Fruit fly (Drosophila melanogaster) whole organism, prepupa: ENCODE measurements around the gene CG13367.

Source experiments
- Blimp-1 ChIP-seq: fragments of 200-800 bp; sonication (Bioruptor generic); optimal IDR thresholded peaks from 3 replicates; lab custom pipeline; 2017; ENCODE audit warnings: missing biosample characterization, missing genetic modification characterization, mild to moderate bottlenecking, moderate library complexity, missing genetic modification reagents
- CG10631 ChIP-seq: fragments of 200-800 bp; sonication (Bioruptor generic); optimal IDR thresholded peaks from 2 replicates; lab custom pipeline; 2016; ENCODE audit warnings: missing biosample characterization, missing genetic modification characterization
- CG10669 ChIP-seq: fragments of 200-800 bp; sonication (Bioruptor generic); optimal IDR thresholded peaks from 3 replicates; lab custom pipeline; 2018; ENCODE audit warnings: missing biosample characterization, mild to moderate bottlenecking, missing genetic modification characterization, moderate library complexity
- CG11294 ChIP-seq: fragments of 200-800 bp; sonication (Bioruptor generic); IDR thresholded peaks from 2 replicates; pipeline ENCODE4 v1.3.6; 2022; ENCODE audit warnings: missing biosample characterization, missing genetic modification characterization
- CG11762 ChIP-seq: fragments of 200-800 bp; sonication (Bioruptor generic); optimal IDR thresholded peaks from 3 replicates; lab custom pipeline; 2016; ENCODE audit warnings: missing biosample characterization, missing genetic modification characterization; ENCODE audit not compliant: insufficient read depth
- CG15336 ChIP-seq: fragments of 200-800 bp; sonication (Bioruptor generic); IDR thresholded peaks from 2 replicates; pipeline ENCODE4 v1.3.6; 2022; ENCODE audit warnings: missing biosample characterization, missing genetic modification characterization
- CG16779 ChIP-seq: fragments of 200-800 bp; sonication (Bioruptor generic); optimal IDR thresholded peaks from 3 replicates; lab custom pipeline; 2017; ENCODE audit warnings: missing biosample characterization, mild to moderate bottlenecking, missing genetic modification characterization
- CG3032 ChIP-seq: fragments of 200-800 bp; optimal IDR thresholded peaks from 2 replicates; lab custom pipeline; 2019; ENCODE audit warnings: missing biosample characterization, mild to moderate bottlenecking, missing genetic modification characterization, moderate library complexity
- CG32006 ChIP-seq: fragments of 200-800 bp; sonication (Bioruptor generic); optimal IDR thresholded peaks from 3 replicates; lab custom pipeline; 2017; ENCODE audit warnings: missing biosample characterization, mild to moderate bottlenecking, missing genetic modification characterization
- CG6163 ChIP-seq: fragments of 200-800 bp; sonication (Bioruptor generic); IDR thresholded peaks from 3 replicates; pipeline ENCODE4 v1.3.6; 2022; ENCODE audit warnings: missing biosample characterization, missing genetic modification characterization
- CG6276 ChIP-seq: fragments of 200-800 bp; sonication (Bioruptor generic); optimal IDR thresholded peaks from 2 replicates; lab custom pipeline; 2017; ENCODE audit warnings: missing biosample characterization, mild to moderate bottlenecking, missing genetic modification characterization
- CG6808 ChIP-seq: fragments of 200-800 bp; sonication (Bioruptor generic); optimal IDR thresholded peaks from 3 replicates; lab custom pipeline; 2017; ENCODE audit warnings: missing biosample characterization, missing genetic modification characterization, mild to moderate bottlenecking, moderate library complexity, missing genetic modification reagents
- CG7368 ChIP-seq: fragments of 200-800 bp; sonication (Bioruptor generic); optimal IDR thresholded peaks from 3 replicates; lab custom pipeline; 2016; ENCODE audit warnings: missing biosample characterization, missing genetic modification characterization
- CG8119 ChIP-seq: fragments of 200-800 bp; sonication (Bioruptor generic); IDR thresholded peaks from 3 replicates; pipeline ENCODE4 v1.3.6; 2022; ENCODE audit warnings: missing biosample characterization, missing genetic modification characterization
- CG8319 ChIP-seq: fragments of 200-800 bp; sonication (Bioruptor generic); optimal IDR thresholded peaks from 3 replicates; lab custom pipeline; 2016; ENCODE audit warnings: missing biosample characterization, missing genetic modification characterization
- CG8632 ChIP-seq: fragments of 200-800 bp; sonication (Bioruptor generic); optimal IDR thresholded peaks from 3 replicates; lab custom pipeline; 2016; ENCODE audit warnings: missing biosample characterization, missing genetic modification characterization
- Eip75B ChIP-seq: fragments of 200-800 bp; sonication (Bioruptor generic); optimal IDR thresholded peaks from 3 replicates; lab custom pipeline; 2016; ENCODE audit warnings: missing biosample characterization, missing genetic modification characterization
- Eip78C ChIP-seq: fragments of 200-800 bp; sonication (Bioruptor generic); peaks from one replicate; lab custom pipeline; 2016; ENCODE audit warnings: missing biosample characterization, missing genetic modification characterization
- Gug ChIP-seq: fragments of 200-800 bp; sonication (Bioruptor generic); IDR thresholded peaks from 2 replicates; pipeline ENCODE4 v1.3.6; 2022; ENCODE audit warnings: missing biosample characterization, missing genetic modification characterization
- Hr38 ChIP-seq: sonication (Bioruptor generic); optimal IDR thresholded peaks from 2 replicates; lab custom pipeline; 2016; ENCODE audit warnings: missing biosample characterization, missing genetic modification characterization
- Hr39 ChIP-seq: fragments of 200-800 bp; sonication (Bioruptor generic); optimal IDR thresholded peaks from 2 replicates; lab custom pipeline; 2016; ENCODE audit warnings: missing biosample characterization, missing genetic modification characterization
- Hr4 ChIP-seq: fragments of 200-800 bp; sonication (Bioruptor generic); optimal IDR thresholded peaks from 3 replicates; lab custom pipeline; 2016; ENCODE audit warnings: missing biosample characterization, missing genetic modification characterization
- Lpt ChIP-seq: fragments of 200-800 bp; sonication (Bioruptor generic); optimal IDR thresholded peaks from 3 replicates; lab custom pipeline; 2016; ENCODE audit warnings: missing biosample characterization, missing genetic modification characterization
- Met ChIP-seq: fragments of 200-800 bp; sonication (Bioruptor generic); optimal IDR thresholded peaks from 3 replicates; lab custom pipeline; 2016; ENCODE audit warnings: missing biosample characterization, missing genetic modification characterization
- Sox14 ChIP-seq: fragments of 200-800 bp; sonication (Bioruptor generic); optimal IDR thresholded peaks from 3 replicates; lab custom pipeline; 2016; ENCODE audit warnings: missing biosample characterization, missing genetic modification characterization
- Sox15 ChIP-seq: fragments of 200-800 bp; sonication (Bioruptor generic); optimal IDR thresholded peaks from 3 replicates; lab custom pipeline; 2016; ENCODE audit warnings: missing biosample characterization, missing genetic modification characterization
- achi ChIP-seq: fragments of 200-800 bp; sonication (Bioruptor generic); optimal IDR thresholded peaks from 3 replicates; lab custom pipeline; 2016; ENCODE audit warnings: missing biosample characterization, missing genetic modification characterization
- acj6 ChIP-seq: fragments of 200-800 bp; sonication (Bioruptor generic); optimal IDR thresholded peaks from 3 replicates; lab custom pipeline; 2016; ENCODE audit warnings: missing biosample characterization, missing genetic modification characterization
- cyc ChIP-seq: fragments of 200-800 bp; sonication (Bioruptor generic); optimal IDR thresholded peaks from 3 replicates; lab custom pipeline; 2016; ENCODE audit warnings: missing biosample characterization, missing genetic modification characterization
- dac ChIP-seq: fragments of 200-800 bp; sonication (Bioruptor generic); optimal IDR thresholded peaks from 2 replicates; lab custom pipeline; 2017; ENCODE audit warnings: missing biosample characterization, mild to moderate bottlenecking, missing genetic modification characterization
- eg ChIP-seq: fragments of 200-800 bp; sonication (Bioruptor generic); IDR thresholded peaks from 3 replicates; pipeline ENCODE4 v1.3.6; 2022; ENCODE audit warnings: missing biosample characterization, missing genetic modification characterization
- esn ChIP-seq: fragments of 200-800 bp; sonication (Bioruptor generic); optimal IDR thresholded peaks from 2 replicates; lab custom pipeline; 2016; ENCODE audit warnings: missing biosample characterization, mild to moderate bottlenecking, missing genetic modification characterization, moderate library complexity
- fd85E ChIP-seq: fragments of 200-800 bp; sonication (Bioruptor generic); optimal IDR thresholded peaks from 3 replicates; lab custom pipeline; 2016; ENCODE audit warnings: missing biosample characterization, missing genetic modification characterization
- lz ChIP-seq: fragments of 200-800 bp; sonication (Bioruptor generic); optimal IDR thresholded peaks from 3 replicates; lab custom pipeline; 2016; ENCODE audit warnings: missing biosample characterization, missing genetic modification characterization
- net ChIP-seq: fragments of 200-800 bp; sonication (Bioruptor generic); optimal IDR thresholded peaks from 3 replicates; lab custom pipeline; 2016; ENCODE audit warnings: missing biosample characterization, missing genetic modification characterization
- pdm3 ChIP-seq: fragments of 200-800 bp; sonication (Bioruptor generic); optimal IDR thresholded peaks from 3 replicates; lab custom pipeline; 2016; ENCODE audit warnings: missing biosample characterization, missing genetic modification characterization
- ss ChIP-seq, 2 experiments: fragments of 200-800 bp; sonication (Bioruptor generic); optimal IDR thresholded peaks; 2 replicates in 1 of 2; 3 replicates in 1 of 2; lab custom pipeline; 2017 to 2018; ENCODE audit warnings: mild to moderate bottlenecking in 2 of 2, missing biosample characterization in 2 of 2, missing genetic modification characterization in 2 of 2, moderate library complexity in 1 of 2
- svp ChIP-seq: fragments of 200-800 bp; sonication (Bioruptor generic); peaks from one replicate; lab custom pipeline; 2016; ENCODE audit warnings: missing biosample characterization, missing genetic modification characterization
- topi ChIP-seq: fragments of 200-800 bp; sonication (Bioruptor generic); optimal IDR thresholded peaks from 3 replicates; lab custom pipeline; 2016; ENCODE audit warnings: missing biosample characterization, missing genetic modification characterization
- vri ChIP-seq: fragments of 200-800 bp; sonication (Bioruptor generic); optimal IDR thresholded peaks from 3 replicates; lab custom pipeline; 2016; ENCODE audit warnings: missing biosample characterization, mild to moderate bottlenecking, missing genetic modification characterization

Gene CG13367

dm6 chrX:686437-686972, 41.9 kb downstream of the CG13367 start, which contains the start of gene sdk (continued):
- TF ChIP-seq CG32006 (GFP tag; lab: Kevin White, UChicago) (peak; percentile 95), CG11294 (GFP tag; lab: Robert Waterston, UW) (peak; percentile 78), CG8319 (GFP tag; lab: Kevin White, UChicago) (peak; percentile 88), dac (peak; percentile 88), fd85E (GFP tag; lab: Kevin White, UChicago) (peak; percentile 86), esn (peak; percentile 96), Hr38 (GFP tag; lab: Kevin White, UChicago) (peak; percentile 49), lz (peak; percentile 97), CG16779 (tag; lab: Kevin White, UChicago) (peak; percentile 89), cyc (GFP tag; lab: Kevin White, UChicago) (peak; percentile 91), Blimp-1 (GFP tag; lab: Kevin White, UChicago) (peak; percentile 82), net (GFP tag; lab: Kevin White, UChicago) (peak; percentile 95), CG7368 (GFP tag; lab: Kevin White, UChicago) (peak; percentile 93), Eip75B (GFP tag; lab: Kevin White, UChicago) (peak; percentile 95), pdm3 (peak; percentile 95), achi (GFP tag; lab: Kevin White, UChicago) (peak; percentile 92), topi (GFP tag; lab: Kevin White, UChicago) (peak; percentile 96)

dm6 chrX:687330-688078, 42.9 kb downstream of the CG13367 start:
- TF ChIP-seq Hr38 (GFP tag; lab: Kevin White, UChicago) (no peak), CG15336 (GFP tag; lab: Robert Waterston, UW) (peak; percentile 15; the same call in 1 of the 2 replicates), Gug (GFP tag; lab: Robert Waterston, UW) (no peak), net (GFP tag; lab: Kevin White, UChicago) (peak; percentile 35), Hr39 (no peak), CG6808 (GFP tag; lab: Kevin White, UChicago) (peak; percentile 32), CG10669 (GFP tag; lab: Kevin White, UChicago) (peak; percentile 7), Met (no peak), Blimp-1 (GFP tag; lab: Kevin White, UChicago) (no peak), CG8119 (GFP tag; lab: Robert Waterston, UW) (peak; percentile 19; the same call in 1 of the 3 replicates), acj6 (GFP tag; lab: Kevin White, UChicago) (no peak), CG6163 (peak; percentile 52; the same call in 2 of the 3 replicates), eg (GFP tag; lab: Robert Waterston, UW) (peak; percentile 35; the same call in 1 of the 3 replicates), ss (GFP tag; optimal IDR thresholded peaks at IDR 0.05; lab: Kevin White, UChicago) (peak; percentile 24 to 60), topi (GFP tag; lab: Kevin White, UChicago) (no peak), svp (GFP tag; lab: Kevin White, UChicago) (peak; percentile 92), CG6276 (peak; percentile 27)

dm6 chrX:692811-693764, 48.5 kb downstream of the CG13367 start:
- peak; percentile 5 for TF ChIP-seq Sox14 (GFP tag; lab: Kevin White, UChicago)
- TF ChIP-seq CG3032 = no peak
- no peak for TF ChIP-seq vri (GFP tag; lab: Kevin White, UChicago)
- no peak for TF ChIP-seq Sox15 (GFP tag; lab: Kevin White, UChicago)
- peak in 1 of 2 experiments; percentile 24 for TF ChIP-seq ss (GFP tag; optimal IDR thresholded peaks at IDR 0.05; lab: Kevin White, UChicago)
- TF ChIP-seq CG11762 (GFP tag; lab: Kevin White, UChicago) = no peak
- TF ChIP-seq Eip78C = peak; percentile 41
- TF ChIP-seq CG10631 (GFP tag; lab: Kevin White, UChicago) = no peak
- no peak for TF ChIP-seq cyc (GFP tag; lab: Kevin White, UChicago)
- TF ChIP-seq CG6276 = no peak
- TF ChIP-seq Gug (GFP tag; lab: Robert Waterston, UW) = no peak
- TF ChIP-seq CG15336 (GFP tag; lab: Robert Waterston, UW) = no peak
- no peak for TF ChIP-seq Hr38 (GFP tag; lab: Kevin White, UChicago)
- no peak for TF ChIP-seq CG32006 (GFP tag; lab: Kevin White, UChicago)
- no peak for TF ChIP-seq Lpt (GFP tag; lab: Kevin White, UChicago)
- TF ChIP-seq svp (GFP tag; lab: Kevin White, UChicago) = peak; percentile 62
- TF ChIP-seq CG11294 (GFP tag; lab: Robert Waterston, UW) = no peak
- no peak for TF ChIP-seq CG8632
- TF ChIP-seq Hr4 = no peak
